Worm (Caenorhabditis elegans) whole organism, mixed stage, embryonic: Measurements from ENCODE around the gene nspc-15.
A peak's percentile ranks its signal among the peaks of the same experiment; 100 is the strongest.

Experiments used
- M03D4.4 ChIP-seq: sonication (generic microtip); optimal IDR thresholded peaks from 2 replicates; lab custom pipeline; 2017; ENCODE audit warnings: mild to moderate bottlenecking, missing genetic modification characterization, missing compliant biosample characterization
- bed-3 ChIP-seq: fragments of 200-800 bp; sonication (Bioruptor generic); optimal IDR thresholded peaks from 3 replicates; lab custom pipeline; 2018; ENCODE audit warnings: mild to moderate bottlenecking, missing genetic modification characterization, moderate library complexity, missing compliant biosample characterization
- blmp-1 ChIP-seq: fragments of 150-350 bp; optimal IDR thresholded peaks from 2 replicates; lab custom pipeline; 2014; ENCODE audit warnings: missing biosample characterization, missing genetic modification characterization
- ceh-43 ChIP-seq: fragments of 200-800 bp; sonication (Bioruptor generic); optimal IDR thresholded peaks from 2 replicates; lab custom pipeline; 2018; ENCODE audit warnings: mild to moderate bottlenecking, missing genetic modification characterization, moderate library complexity, missing compliant biosample characterization
- ces-1 ChIP-seq: fragments of 150-350 bp; optimal IDR thresholded peaks from 2 replicates; lab custom pipeline; 2014; ENCODE audit warnings: missing biosample characterization, missing genetic modification reagents, missing genetic modification characterization
- cnd-1 ChIP-seq: fragments of 200-800 bp; sonication (Bioruptor generic); optimal IDR thresholded peaks from 2 replicates; lab custom pipeline; 2018; ENCODE audit warnings: mild to moderate bottlenecking, missing genetic modification characterization, missing compliant biosample characterization
- drap-1 ChIP-seq: fragments of 200-800 bp; sonication (Bioruptor generic); optimal IDR thresholded peaks from 3 replicates; lab custom pipeline; 2018; ENCODE audit warnings: mild to moderate bottlenecking, missing genetic modification characterization, missing compliant biosample characterization
- elt-1 ChIP-seq: sonication (generic microtip); optimal IDR thresholded peaks from 2 replicates; lab custom pipeline; 2017; ENCODE audit warnings: missing genetic modification characterization, mild to moderate bottlenecking, missing compliant biosample characterization, antibody characterized with exemption, moderate library complexity, borderline replicate concordance; ENCODE audit not compliant: insufficient read depth
- elt-3 ChIP-seq: fragments of 150-350 bp; optimal IDR thresholded peaks from 2 replicates; lab custom pipeline; 2014; ENCODE audit warnings: missing biosample characterization, missing genetic modification characterization
- flh-1 ChIP-seq: fragments of 200-800 bp; sonication (Bioruptor generic); optimal IDR thresholded peaks from 2 replicates; lab custom pipeline; 2018; ENCODE audit warnings: mild to moderate bottlenecking, missing genetic modification characterization, moderate library complexity, missing compliant biosample characterization
- ham-2 ChIP-seq: fragments of 200-800 bp; sonication (Bioruptor generic); optimal IDR thresholded peaks from 2 replicates; lab custom pipeline; 2018; ENCODE audit warnings: mild to moderate bottlenecking, missing genetic modification characterization, missing compliant biosample characterization
- hlh-1 ChIP-seq: fragments of 150-350 bp; optimal IDR thresholded peaks from 2 replicates; lab custom pipeline; 2014; ENCODE audit warnings: missing biosample characterization, missing genetic modification reagents, missing genetic modification characterization
- lin-13 ChIP-seq: fragments of 150-350 bp; optimal IDR thresholded peaks from 2 replicates; lab custom pipeline; 2014; ENCODE audit warnings: missing biosample characterization, missing genetic modification characterization
- lin-32 ChIP-seq: fragments of 200-800 bp; sonication (Bioruptor generic); optimal IDR thresholded peaks from 2 replicates; lab custom pipeline; 2018; ENCODE audit warnings: mild to moderate bottlenecking, missing genetic modification characterization, missing compliant biosample characterization
- lsy-2 ChIP-seq: fragments of 150-350 bp; optimal IDR thresholded peaks from 2 replicates; lab custom pipeline; 2014; ENCODE audit warnings: missing biosample characterization, missing genetic modification characterization
- mab-5 ChIP-seq: fragments of 150-350 bp; optimal IDR thresholded peaks from 2 replicates; lab custom pipeline; 2014; ENCODE audit warnings: missing biosample characterization, missing genetic modification characterization
- mep-1 ChIP-seq: fragments of 150-350 bp; optimal IDR thresholded peaks from 2 replicates; lab custom pipeline; 2017; ENCODE audit warnings: missing biosample characterization, missing genetic modification reagents, missing genetic modification characterization, inconsistent platforms
- mls-2 ChIP-seq: sonication (generic microtip); optimal IDR thresholded peaks from 2 replicates; lab custom pipeline; 2016; ENCODE audit warnings: mild to moderate bottlenecking, missing genetic modification characterization, moderate library complexity, missing compliant biosample characterization
- nhr-12 ChIP-seq: fragments of 150-350 bp; optimal IDR thresholded peaks from 2 replicates; lab custom pipeline; 2014; ENCODE audit warnings: missing biosample characterization, missing genetic modification characterization
- nhr-2 ChIP-seq: fragments of 150-350 bp; optimal IDR thresholded peaks from 2 replicates; lab custom pipeline; 2014; ENCODE audit warnings: missing biosample characterization, missing genetic modification characterization
- nhr-237 ChIP-seq: fragments of 150-350 bp; optimal IDR thresholded peaks from 2 replicates; lab custom pipeline; 2014; ENCODE audit warnings: missing biosample characterization, missing genetic modification characterization
- nhr-28 ChIP-seq: fragments of 150-350 bp; optimal IDR thresholded peaks from 2 replicates; lab custom pipeline; 2014; ENCODE audit warnings: missing biosample characterization, missing genetic modification characterization
- nhr-76 ChIP-seq: sonication (generic microtip); optimal IDR thresholded peaks from 2 replicates; lab custom pipeline; 2017; ENCODE audit warnings: missing biosample characterization, missing genetic modification characterization
- pha-4 ChIP-seq: fragments of 150-350 bp; optimal IDR thresholded peaks from 2 replicates; lab custom pipeline; 2018; ENCODE audit warnings: missing biosample characterization, missing genetic modification reagents, missing genetic modification characterization
- sem-2 ChIP-seq: fragments of 200-800 bp; sonication (Bioruptor generic); optimal IDR thresholded peaks from 2 replicates; lab custom pipeline; 2018; ENCODE audit warnings: mild to moderate bottlenecking, missing genetic modification characterization, missing compliant biosample characterization
- snpc-4 ChIP-seq: fragments of 150-350 bp; optimal IDR thresholded peaks from 2 replicates; lab custom pipeline; 2014; ENCODE audit warnings: missing biosample characterization, missing genetic modification characterization
- sptf-1 ChIP-seq: sonication (generic microtip); optimal IDR thresholded peaks from 2 replicates; lab custom pipeline; 2017; ENCODE audit warnings: mild to moderate bottlenecking, missing genetic modification characterization, moderate library complexity, missing compliant biosample characterization
- tbx-8 ChIP-seq: fragments of 200-800 bp; sonication (Bioruptor generic); optimal IDR thresholded peaks from 2 replicates; lab custom pipeline; 2018; ENCODE audit warnings: mild to moderate bottlenecking, missing genetic modification characterization, moderate library complexity, missing compliant biosample characterization
- unc-120 ChIP-seq: sonication (generic microtip); optimal IDR thresholded peaks from 2 replicates; lab custom pipeline; 2017; ENCODE audit warnings: missing genetic modification characterization, missing compliant biosample characterization; ENCODE audit not compliant: poor library complexity, severe bottlenecking
- unc-39 ChIP-seq: fragments of 150-350 bp; optimal IDR thresholded peaks from 2 replicates; lab custom pipeline; 2014; ENCODE audit warnings: missing biosample characterization, missing genetic modification characterization
- unc-62 ChIP-seq: fragments of 150-350 bp; optimal IDR thresholded peaks from 2 replicates; lab custom pipeline; 2014; ENCODE audit warnings: missing biosample characterization, missing genetic modification reagents, missing genetic modification characterization
- zip-8 ChIP-seq: fragments of 150-350 bp; optimal IDR thresholded peaks from 2 replicates; lab custom pipeline; 2014; ENCODE audit warnings: missing biosample characterization, missing genetic modification characterization
- ztf-11 ChIP-seq: fragments of 150-350 bp; optimal IDR thresholded peaks from 2 replicates; lab custom pipeline; 2014; ENCODE audit warnings: missing biosample characterization, missing genetic modification characterization

The nspc-15 gene

DNA sequence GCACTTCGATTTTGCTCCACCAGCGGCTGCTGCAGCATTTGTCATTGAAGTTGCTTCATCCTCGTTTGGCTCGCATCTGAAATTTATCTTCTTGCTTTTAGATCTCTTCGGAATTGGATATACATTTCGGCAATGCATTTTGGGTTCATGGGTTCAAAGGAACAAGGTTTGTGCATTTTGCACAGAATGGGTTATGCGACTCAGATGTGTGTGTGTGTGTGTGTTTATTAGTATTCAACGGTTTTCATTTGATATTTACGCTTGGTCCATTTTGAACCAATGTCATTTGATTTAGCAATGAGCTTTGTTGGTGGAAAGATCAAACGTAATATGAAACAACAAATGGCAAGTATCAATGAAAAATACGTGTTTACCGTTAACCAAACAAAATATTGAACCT, 15.2 kb downstream of the nspc-15 start:
- TF ChIP-seq bed-3 (GFP tag; lab: Kevin White, UChicago) (no peak), nhr-76 (tag; lab: Kevin White, UChicago) (no peak), flh-1 (GFP tag; lab: Kevin White, UChicago) (no peak), nhr-28 (tag; lab: Kevin White, UChicago) (no peak), unc-120 (no peak), sptf-1 (tag; lab: Kevin White, UChicago) (no peak), lin-13 (tag; lab: Kevin White, UChicago) (no peak), zip-8 (no peak), M03D4.4 (tag; lab: Kevin White, UChicago) (no peak)

DNA sequence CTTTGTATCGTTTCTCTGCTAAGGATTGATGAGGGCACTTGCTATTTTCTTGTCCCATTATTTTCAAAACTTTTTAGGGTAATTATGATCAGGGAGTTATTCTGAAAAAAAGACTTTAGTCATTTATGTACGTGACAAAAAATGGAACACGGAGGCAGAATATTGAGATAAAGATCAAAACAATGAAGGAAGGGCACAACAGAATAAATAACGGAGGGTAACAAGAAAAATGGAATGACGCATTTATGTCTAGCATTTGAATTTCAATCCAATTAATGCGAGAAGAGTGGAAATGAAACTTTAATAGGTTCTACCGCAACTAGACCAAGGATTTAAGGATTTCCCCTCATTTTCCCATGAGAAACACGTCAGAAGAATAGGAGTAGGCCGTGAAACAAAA, 17.7 kb downstream of the nspc-15 start, which contains the start of gene glb-13:
TSS of gene glb-13 (minus strand) at position 101 of the 400 bp plus-strand sequence.
- TF ChIP-seq ham-2 (GFP tag; lab: Kevin White, UChicago) = no peak
- TF ChIP-seq nhr-12 (tag; lab: Kevin White, UChicago) = no peak
- no peak for TF ChIP-seq ces-1 (GFP tag; lab: Kevin White, UChicago)
- TF ChIP-seq elt-1 = no peak
- no peak for TF ChIP-seq nhr-237
- TF ChIP-seq ceh-43 (GFP tag; lab: Kevin White, UChicago) = no peak
- no peak for TF ChIP-seq unc-62 (GFP tag; lab: Kevin White, UChicago)
- no peak for TF ChIP-seq mep-1 (tag; lab: Kevin White, UChicago)
- no peak for TF ChIP-seq sptf-1 (tag; lab: Kevin White, UChicago)
- TF ChIP-seq elt-3 (tag; lab: Kevin White, UChicago) = no peak
- no peak for TF ChIP-seq tbx-8
- TF ChIP-seq mls-2 (tag; lab: Kevin White, UChicago) = no peak
- TF ChIP-seq flh-1 (GFP tag; lab: Kevin White, UChicago) = no peak
- TF ChIP-seq sem-2 (GFP tag; lab: Kevin White, UChicago) = no peak
- no peak for TF ChIP-seq nhr-28 (tag; lab: Kevin White, UChicago)
- no peak for TF ChIP-seq mab-5 (tag; lab: Kevin White, UChicago)
- TF ChIP-seq ztf-11 (tag; lab: Kevin White, UChicago) = no peak
- TF ChIP-seq, all 35 proteins: peak for 0

DNA sequence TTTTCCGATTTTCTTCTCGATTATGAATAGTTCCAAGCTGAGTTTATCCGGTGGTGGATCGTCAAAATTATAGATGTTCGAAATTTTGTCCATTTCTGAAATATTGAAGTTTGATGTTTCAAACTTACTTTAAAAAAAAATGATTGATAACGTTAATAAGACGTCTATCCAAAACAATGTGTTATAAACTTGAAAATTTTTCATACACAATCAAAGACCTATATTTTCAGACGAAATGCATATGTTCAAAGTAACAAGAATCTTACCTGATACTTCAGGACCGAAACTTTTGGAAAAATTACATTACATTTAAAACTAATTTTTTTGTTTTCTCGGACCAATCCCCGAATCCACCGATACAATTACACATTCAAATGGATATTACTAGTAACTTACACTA, 30.8 kb downstream of the nspc-15 start, which contains the start of gene nekl-3:
TSS of gene nekl-3 (minus strand) at position 101 of the 400 bp plus-strand sequence.
- TF ChIP-seq elt-1 = no peak
- no peak for TF ChIP-seq unc-62 (GFP tag; lab: Kevin White, UChicago)
- no peak for TF ChIP-seq nhr-28 (tag; lab: Kevin White, UChicago)
- no peak for TF ChIP-seq elt-3 (tag; lab: Kevin White, UChicago)
- no peak for TF ChIP-seq bed-3 (GFP tag; lab: Kevin White, UChicago)
- no peak for TF ChIP-seq cnd-1 (tag; lab: Kevin White, UChicago)
- TF ChIP-seq nhr-12 (tag; lab: Kevin White, UChicago) = no peak
- TF ChIP-seq sptf-1 (tag; lab: Kevin White, UChicago) = no peak
- no peak for TF ChIP-seq ztf-11 (tag; lab: Kevin White, UChicago)
- no peak for TF ChIP-seq nhr-2
- no peak for TF ChIP-seq nhr-237
- TF ChIP-seq mep-1 (tag; lab: Kevin White, UChicago) = no peak
- no peak for TF ChIP-seq flh-1 (GFP tag; lab: Kevin White, UChicago)
- no peak for TF ChIP-seq pha-4 (tag; lab: Kevin White, UChicago)
- TF ChIP-seq drap-1 (GFP tag; lab: Kevin White, UChicago) = no peak
- no peak for TF ChIP-seq unc-39
- TF ChIP-seq mab-5 (tag; lab: Kevin White, UChicago) = no peak

DNA sequence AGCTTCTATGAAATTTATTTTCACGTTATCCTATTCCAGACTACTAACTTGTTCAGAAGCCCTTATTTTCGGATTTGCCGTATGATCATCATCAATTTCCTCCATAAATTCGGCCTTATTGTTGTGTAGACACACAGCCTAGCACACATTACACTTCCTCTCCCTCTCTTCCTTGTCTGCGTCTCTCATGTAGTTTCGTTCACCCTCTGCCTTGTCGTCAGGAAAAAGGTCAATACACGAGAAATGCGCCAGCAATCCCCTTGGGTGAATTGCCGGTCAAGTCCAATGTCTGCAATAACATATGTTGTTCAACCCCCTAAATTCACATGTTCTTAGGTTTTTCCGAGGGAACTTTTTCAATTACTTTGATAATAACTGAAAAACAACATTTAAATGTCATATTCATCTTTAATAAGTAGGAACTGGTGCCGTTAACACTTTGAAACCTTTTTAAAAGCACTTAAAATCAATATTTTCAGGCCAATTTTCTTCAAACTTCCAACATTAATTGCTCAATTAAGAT, 33.3 kb downstream of the nspc-15 start, which contains the start of gene F17E5.2:
TSS of gene F17E5.2 (plus strand) at position 473 of the 523 bp plus-strand sequence.
- TF ChIP-seq nhr-76 (tag; lab: Kevin White, UChicago) (no peak), sptf-1 (tag; lab: Kevin White, UChicago) (no peak), M03D4.4 (tag; lab: Kevin White, UChicago) (peak; percentile 38), hlh-1 (tag; lab: Kevin White, UChicago) (peak; percentile 83), unc-120 (peak; percentile 67), ztf-11 (tag; lab: Kevin White, UChicago) (no peak), lsy-2 (tag; lab: Kevin White, UChicago) (peak; percentile 66), unc-62 (GFP tag; lab: Kevin White, UChicago) (peak; percentile 76), pha-4 (tag; lab: Kevin White, UChicago) (peak; percentile 96), nhr-2 (peak; percentile 69), ham-2 (GFP tag; lab: Kevin White, UChicago) (peak; percentile 47), ces-1 (GFP tag; lab: Kevin White, UChicago) (peak; percentile 48), mab-5 (tag; lab: Kevin White, UChicago) (peak; percentile 24), snpc-4 (tag; lab: Kevin White, UChicago) (no peak), lin-13 (tag; lab: Kevin White, UChicago) (peak; percentile 90), mep-1 (tag; lab: Kevin White, UChicago) (peak; percentile 93), blmp-1 (tag; lab: Kevin White, UChicago) (no peak), mls-2 (tag; lab: Kevin White, UChicago) (peak; percentile 66), cnd-1 (tag; lab: Kevin White, UChicago) (peak; percentile 47), bed-3 (GFP tag; lab: Kevin White, UChicago) (no peak), nhr-237 (peak; percentile 85), lin-32 (GFP tag; lab: Kevin White, UChicago) (peak; percentile 70)
